Worm (Caenorhabditis elegans) whole organism, midembryonic: ENCODE data around the gene C34F11.8.

ENCODE experiments used
- T22C8.4 ChIP-seq: fragments of 200-800 bp; sonication (Bioruptor generic); IDR thresholded peaks from 2 replicates; pipeline ENCODE4 v1.3.6; 2022; ENCODE audit warnings: missing genetic modification characterization, missing compliant biosample characterization
- cog-1 ChIP-seq: sonication (generic microtip); optimal IDR thresholded peaks from 2 replicates; lab custom pipeline; 2016; ENCODE audit warnings: missing genetic modification characterization, missing compliant biosample characterization
- flt-1 ChIP-seq: fragments of 200-800 bp; sonication (Bioruptor generic); IDR thresholded peaks from 2 replicates; pipeline ENCODE4 v1.3.6; 2022; ENCODE audit warnings: missing genetic modification characterization, missing compliant biosample characterization
- klf-2 ChIP-seq: fragments of 200-800 bp; sonication (Bioruptor generic); conservative IDR thresholded peaks from 2 replicates; pipeline ENCODE4 v1.3.6; 2022; ENCODE audit warnings: missing genetic modification reagents, missing genetic modification characterization, missing compliant biosample characterization
- med-1 ChIP-seq: sonication (generic microtip); optimal IDR thresholded peaks from 2 replicates; lab custom pipeline; 2017; ENCODE audit warnings: missing genetic modification characterization, mild to moderate bottlenecking, missing compliant biosample characterization, antibody characterized with exemption, missing genetic modification reagents; ENCODE audit not compliant: insufficient read depth
- ref-1 ChIP-seq: fragments of 200-800 bp; sonication (Bioruptor generic); conservative IDR thresholded peaks from 2 replicates; pipeline ENCODE4 v1.3.6; 2022; ENCODE audit warnings: missing genetic modification reagents, missing genetic modification characterization, missing compliant biosample characterization
- tab-1 ChIP-seq: fragments of 200-800 bp; sonication (Bioruptor generic); IDR thresholded peaks from 2 replicates; pipeline ENCODE4 v1.3.6; 2022; ENCODE audit warnings: missing genetic modification characterization, missing compliant biosample characterization
- ztf-23 ChIP-seq: fragments of 200-800 bp; sonication (Bioruptor generic); IDR thresholded peaks from 2 replicates; pipeline ENCODE4 v1.3.6; 2022; ENCODE audit warnings: missing genetic modification reagents, missing genetic modification characterization, missing compliant biosample characterization
- ztf-29 ChIP-seq: fragments of 200-800 bp; sonication (Bioruptor generic); IDR thresholded peaks from 2 replicates; pipeline ENCODE4 v1.3.6; 2022; ENCODE audit warnings: missing genetic modification reagents, missing genetic modification characterization, missing compliant biosample characterization

C34F11.8 gene

DNA sequence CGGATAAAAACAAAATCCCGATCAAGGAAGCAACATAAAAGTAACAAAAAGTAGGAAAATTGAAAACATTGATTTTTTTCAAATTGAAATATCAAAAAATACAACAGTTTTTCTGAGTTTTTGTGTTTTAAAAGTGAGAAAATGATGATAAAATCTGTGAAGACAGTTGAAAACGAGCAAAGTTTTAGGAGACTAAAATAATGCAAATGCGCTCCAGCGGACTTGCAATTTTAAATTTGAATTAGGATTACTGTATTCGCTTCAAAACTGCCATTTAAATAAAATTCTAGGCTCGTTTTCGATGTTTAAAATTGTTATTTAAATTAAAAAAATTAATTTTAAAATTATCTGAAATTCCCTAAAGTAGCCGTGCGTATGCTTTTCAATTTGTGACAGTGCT, 22.8 kb downstream of the C34F11.8 start:
- TF ChIP-seq flt-1 (GFP tag; lab: Robert Waterston, UW): no peak
- no peak for TF ChIP-seq ztf-23 (GFP tag; lab: Robert Waterston, UW)
- TF ChIP-seq cog-1 (tag; lab: Kevin White, UChicago): no peak
- TF ChIP-seq T22C8.4 (GFP tag; lab: Robert Waterston, UW): no peak
- TF ChIP-seq ref-1 (GFP tag; lab: Robert Waterston, UW): no peak
- no peak for TF ChIP-seq ztf-29 (GFP tag; lab: Robert Waterston, UW)
- no peak for TF ChIP-seq klf-2 (GFP tag; lab: Robert Waterston, UW)
- TF ChIP-seq med-1: no peak
- no peak for TF ChIP-seq tab-1 (GFP tag; lab: Robert Waterston, UW)

DNA sequence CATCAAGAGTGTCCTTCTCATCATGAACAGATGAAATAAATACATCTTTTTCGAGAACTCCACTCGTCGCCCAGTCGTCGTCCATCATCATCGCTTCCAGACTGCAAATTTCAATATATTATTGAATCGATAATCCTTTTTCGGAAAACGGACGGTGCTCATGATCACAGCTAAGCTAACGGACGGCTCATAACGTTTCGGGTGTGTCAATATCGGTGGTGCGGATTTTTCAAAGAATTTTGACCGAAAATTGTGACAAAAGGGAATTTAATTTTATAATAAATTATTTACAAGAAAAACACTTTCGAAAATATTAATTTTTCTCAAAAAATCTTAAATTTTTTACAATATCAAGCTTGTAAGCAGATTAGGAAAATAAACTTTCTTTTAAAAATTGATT, 23.3 kb downstream of the C34F11.8 start, which contains the start of gene crh-2:
Gene crh-2, minus strand, starts transcription at position 101 of the 400 bp plus-strand sequence.
- TF ChIP-seq ztf-29 (GFP tag; lab: Robert Waterston, UW) (no peak), cog-1 (tag; lab: Kevin White, UChicago) (no peak), ztf-23 (GFP tag; lab: Robert Waterston, UW) (no peak)

ce11 chrII:5186870-5187269, 23.9 kb downstream of the C34F11.8 start:
- TF ChIP-seq ztf-23 (GFP tag; lab: Robert Waterston, UW) (no peak), ref-1 (GFP tag; lab: Robert Waterston, UW) (no peak), tab-1 (GFP tag; lab: Robert Waterston, UW) (no peak), flt-1 (GFP tag; lab: Robert Waterston, UW) (no peak), T22C8.4 (GFP tag; lab: Robert Waterston, UW) (no peak), med-1 (no peak), ztf-29 (GFP tag; lab: Robert Waterston, UW) (no peak), cog-1 (tag; lab: Kevin White, UChicago) (no peak), klf-2 (GFP tag; lab: Robert Waterston, UW) (no peak)

ce11 chrII:5185955-5186539, 24.7 kb downstream of the C34F11.8 start:
- no peak for TF ChIP-seq ztf-23 (GFP tag; lab: Robert Waterston, UW)
- TF ChIP-seq tab-1 (GFP tag; lab: Robert Waterston, UW): no peak
- no peak for TF ChIP-seq T22C8.4 (GFP tag; lab: Robert Waterston, UW)

DNA sequence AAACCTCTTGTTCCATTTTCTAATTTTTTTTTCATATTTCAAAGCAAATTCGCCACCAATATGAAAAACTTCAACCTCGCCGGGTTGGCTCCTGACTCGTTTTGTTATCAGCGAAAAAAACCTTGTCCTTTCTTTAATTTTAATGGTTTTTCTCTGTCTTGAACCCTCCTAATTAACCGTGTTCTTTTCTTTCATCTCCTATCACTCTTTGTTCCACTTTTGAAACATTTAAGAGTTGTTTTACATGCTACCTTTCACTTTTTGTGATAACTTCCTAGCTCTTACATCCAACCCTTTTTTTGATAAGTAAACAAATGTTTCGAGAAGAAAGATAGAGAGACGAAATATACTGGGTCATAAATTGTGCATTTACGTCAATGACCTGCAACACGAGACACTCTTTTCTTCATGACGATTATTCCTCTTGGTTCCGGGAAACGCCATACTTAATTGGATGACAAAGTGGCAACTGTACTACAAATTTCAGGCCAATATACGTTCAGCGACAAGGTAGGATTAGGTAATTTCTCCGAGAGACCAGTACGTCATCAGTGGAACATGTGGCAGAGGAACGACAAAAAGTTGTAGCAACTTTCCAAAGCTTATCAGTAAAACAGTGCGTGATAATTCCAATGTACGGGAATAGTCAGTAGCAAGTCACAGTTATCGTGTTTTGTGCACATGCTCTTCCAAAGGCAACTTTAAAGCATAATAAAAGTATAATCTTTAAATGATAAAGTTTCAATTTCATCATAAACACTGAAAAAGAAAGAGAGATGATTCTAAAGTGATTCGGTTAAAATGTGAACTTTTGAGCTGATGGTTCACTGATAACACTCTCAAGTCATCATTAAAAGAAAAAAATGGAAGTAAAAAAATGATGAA, 25.9 kb downstream of the C34F11.8 start:
- no peak for TF ChIP-seq klf-2 (GFP tag; lab: Robert Waterston, UW)
- TF ChIP-seq tab-1 (GFP tag; lab: Robert Waterston, UW): no peak
- no peak for TF ChIP-seq med-1
- no peak for TF ChIP-seq ztf-23 (GFP tag; lab: Robert Waterston, UW)
- no peak for TF ChIP-seq ref-1 (GFP tag; lab: Robert Waterston, UW)
- no peak for TF ChIP-seq ztf-29 (GFP tag; lab: Robert Waterston, UW)
- TF ChIP-seq flt-1 (GFP tag; lab: Robert Waterston, UW): no peak
- no peak for TF ChIP-seq cog-1 (tag; lab: Kevin White, UChicago)
- TF ChIP-seq T22C8.4 (GFP tag; lab: Robert Waterston, UW): no peak

DNA sequence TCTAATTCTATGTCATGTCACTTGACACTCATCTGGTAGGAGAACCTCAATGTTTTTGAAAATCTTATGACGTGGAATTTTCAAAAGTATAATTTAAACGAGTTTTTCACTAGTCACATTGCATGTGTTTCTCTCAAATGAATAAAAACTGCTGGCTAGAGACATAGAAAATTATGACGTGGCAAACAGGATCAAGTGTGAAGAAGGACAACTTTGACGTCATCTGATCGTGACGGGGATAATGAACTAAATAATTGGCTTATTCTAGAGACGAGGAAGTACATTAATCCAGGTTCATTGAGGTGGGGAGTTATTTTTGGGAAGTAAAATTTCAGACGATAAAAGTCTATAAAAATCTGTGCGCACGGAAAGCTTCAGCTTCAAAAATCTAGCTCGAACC, 27.6 kb downstream of the C34F11.8 start:
- TF ChIP-seq flt-1 (GFP tag; lab: Robert Waterston, UW): no peak
- no peak for TF ChIP-seq ztf-29 (GFP tag; lab: Robert Waterston, UW)
- TF ChIP-seq klf-2 (GFP tag; lab: Robert Waterston, UW): no peak
- TF ChIP-seq med-1: no peak
- TF ChIP-seq ztf-23 (GFP tag; lab: Robert Waterston, UW): no peak
- no peak for TF ChIP-seq tab-1 (GFP tag; lab: Robert Waterston, UW)
- no peak for TF ChIP-seq ref-1 (GFP tag; lab: Robert Waterston, UW)
- no peak for TF ChIP-seq T22C8.4 (GFP tag; lab: Robert Waterston, UW)

DNA sequence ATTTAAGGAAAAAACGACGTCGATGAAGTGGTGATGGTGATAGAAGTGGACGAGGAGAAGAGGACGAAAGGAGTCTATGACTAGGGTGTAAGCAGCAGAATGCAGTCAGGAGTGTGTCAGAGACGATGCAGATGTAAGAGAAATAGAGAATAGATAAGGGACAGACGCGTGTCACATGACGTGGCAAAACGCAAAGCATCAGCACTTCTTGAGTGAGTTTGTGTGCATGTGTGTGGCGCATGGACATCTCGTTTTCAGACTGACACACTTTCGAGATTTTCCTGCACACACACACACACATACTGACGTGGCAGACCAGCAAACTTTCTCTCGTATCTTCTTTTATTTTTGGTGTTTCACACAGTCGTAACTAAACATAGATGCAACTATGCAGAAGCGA, 28.3 kb downstream of the C34F11.8 start:
- TF ChIP-seq ztf-29 (GFP tag; lab: Robert Waterston, UW): no peak
- no peak for TF ChIP-seq T22C8.4 (GFP tag; lab: Robert Waterston, UW)
- no peak; the same call in 1 of the 2 replicates for TF ChIP-seq flt-1 (GFP tag; lab: Robert Waterston, UW)
- no peak for TF ChIP-seq ztf-23 (GFP tag; lab: Robert Waterston, UW)
- TF ChIP-seq tab-1 (GFP tag; lab: Robert Waterston, UW): no peak
- TF ChIP-seq cog-1 (tag; lab: Kevin White, UChicago): no peak

DNA sequence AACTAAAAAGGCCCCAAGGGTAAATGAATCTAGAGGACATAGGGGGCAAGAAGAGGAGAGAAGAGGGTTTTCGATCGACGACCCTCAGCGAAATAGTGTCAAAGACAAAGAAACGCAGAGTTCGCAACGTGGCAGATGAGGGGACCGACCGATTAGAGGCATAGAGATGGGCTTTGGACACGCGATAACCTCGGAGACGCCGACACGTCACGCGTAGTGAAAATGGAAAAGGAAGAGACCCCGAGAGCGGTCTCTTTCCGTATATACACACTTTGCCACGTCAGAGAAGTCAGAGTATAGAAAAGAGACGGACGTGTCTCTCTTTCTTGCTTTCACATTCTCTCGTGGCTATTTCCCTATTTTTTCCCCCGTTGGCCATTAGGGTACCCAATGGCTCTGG, 29.3 kb downstream of the C34F11.8 start:
- TF ChIP-seq ztf-23 (GFP tag; lab: Robert Waterston, UW) (no peak), tab-1 (GFP tag; lab: Robert Waterston, UW) (no peak), flt-1 (GFP tag; lab: Robert Waterston, UW) (peak; percentile 68; the same call in 1 of the 2 replicates), ref-1 (GFP tag; lab: Robert Waterston, UW) (no peak), T22C8.4 (GFP tag; lab: Robert Waterston, UW) (no peak), med-1 (peak; percentile 10), ztf-29 (GFP tag; lab: Robert Waterston, UW) (no peak), klf-2 (GFP tag; lab: Robert Waterston, UW) (no peak), cog-1 (tag; lab: Kevin White, UChicago) (peak; percentile 53)

DNA sequence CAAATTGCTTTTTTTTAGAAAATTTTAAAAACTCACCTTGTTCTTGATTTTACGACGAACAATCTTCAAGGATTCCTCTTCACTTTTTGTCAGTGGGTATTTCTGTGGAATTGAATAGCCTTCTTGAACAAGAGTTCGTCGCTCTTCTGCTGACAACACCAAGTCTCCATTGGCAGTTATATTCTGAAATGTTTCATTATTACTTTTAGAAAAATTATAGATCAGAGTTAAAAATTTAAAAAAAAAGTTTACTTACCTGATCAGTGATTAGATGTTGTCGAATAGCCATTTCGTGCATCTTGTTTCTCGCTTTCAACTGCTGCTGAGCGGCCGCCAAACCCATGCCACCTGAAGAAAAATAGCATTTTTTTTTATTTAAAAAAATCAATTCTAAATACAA, 30.5 kb downstream of the C34F11.8 start:
- TF ChIP-seq ref-1 (GFP tag; lab: Robert Waterston, UW) (no peak), cog-1 (tag; lab: Kevin White, UChicago) (no peak), klf-2 (GFP tag; lab: Robert Waterston, UW) (no peak), T22C8.4 (GFP tag; lab: Robert Waterston, UW) (no peak), ztf-29 (GFP tag; lab: Robert Waterston, UW) (no peak), med-1 (no peak), ztf-23 (GFP tag; lab: Robert Waterston, UW) (no peak)
